Worm (Caenorhabditis elegans) whole organism, late embryonic: ENCODE results near the gene B0495.9.

Experiments used
- C08G9.2 ChIP-seq: sonication (generic microtip); optimal IDR thresholded peaks from 2 replicates; lab custom pipeline; 2016; ENCODE audit warnings: mild to moderate bottlenecking, missing genetic modification characterization, moderate library complexity, missing compliant biosample characterization
- ama-1 ChIP-seq: fragments of 150-350 bp; optimal IDR thresholded peaks from 2 replicates; lab custom pipeline; 2014
- ceh-2 ChIP-seq: sonication (generic microtip); optimal IDR thresholded peaks from 2 replicates; lab custom pipeline; 2016; ENCODE audit warnings: missing genotype, missing genetic modification characterization, missing compliant biosample characterization
- ceh-24 ChIP-seq: sonication (generic microtip); optimal IDR thresholded peaks from 2 replicates; lab custom pipeline; 2016; ENCODE audit warnings: mild to moderate bottlenecking, missing genetic modification characterization, missing compliant biosample characterization
- elt-2 ChIP-seq: sonication (generic microtip); optimal IDR thresholded peaks from 2 replicates; lab custom pipeline; 2016; ENCODE audit warnings: missing genetic modification reagents, missing genetic modification characterization, missing compliant biosample characterization
- lin-11 ChIP-seq: fragments of 200-800 bp; sonication (Bioruptor generic); optimal IDR thresholded peaks from 2 replicates; lab custom pipeline; 2018; ENCODE audit warnings: mild to moderate bottlenecking, missing genetic modification characterization, missing compliant biosample characterization
- nfya-1 ChIP-seq: sonication (generic microtip); optimal IDR thresholded peaks from 2 replicates; lab custom pipeline; 2017; ENCODE audit warnings: missing genetic modification characterization, mild to moderate bottlenecking, missing compliant biosample characterization, antibody characterized with exemption, moderate library complexity
- pqm-1 ChIP-seq: sonication (generic microtip); optimal IDR thresholded peaks from 2 replicates; lab custom pipeline; 2016; ENCODE audit warnings: missing genetic modification characterization, missing compliant biosample characterization
- ref-2 ChIP-seq: sonication (generic microtip); optimal IDR thresholded peaks from 2 replicates; lab custom pipeline; 2016; ENCODE audit warnings: missing genetic modification characterization, missing compliant biosample characterization
- sox-4 ChIP-seq: sonication (generic microtip); optimal IDR thresholded peaks from 2 replicates; lab custom pipeline; 2017; ENCODE audit warnings: mild to moderate bottlenecking, missing genetic modification characterization, inconsistent platforms, missing compliant biosample characterization
- tbx-2 ChIP-seq: sonication (generic microtip); optimal IDR thresholded peaks from 2 replicates; lab custom pipeline; 2016; ENCODE audit warnings: missing genetic modification characterization, missing compliant biosample characterization
- ttx-3 ChIP-seq: sonication (generic microtip); optimal IDR thresholded peaks from 2 replicates; lab custom pipeline; 2016; ENCODE audit warnings: missing genetic modification reagents, missing genetic modification characterization, missing compliant biosample characterization
- unc-42 ChIP-seq: sonication (generic microtip); optimal IDR thresholded peaks from 2 replicates; lab custom pipeline; 2016; ENCODE audit warnings: missing genotype, missing genetic modification characterization, missing compliant biosample characterization
- unc-55 ChIP-seq: sonication (generic microtip); optimal IDR thresholded peaks from 2 replicates; lab custom pipeline; 2017; ENCODE audit warnings: missing biosample characterization, missing genetic modification reagents, missing genetic modification characterization

DNA sequence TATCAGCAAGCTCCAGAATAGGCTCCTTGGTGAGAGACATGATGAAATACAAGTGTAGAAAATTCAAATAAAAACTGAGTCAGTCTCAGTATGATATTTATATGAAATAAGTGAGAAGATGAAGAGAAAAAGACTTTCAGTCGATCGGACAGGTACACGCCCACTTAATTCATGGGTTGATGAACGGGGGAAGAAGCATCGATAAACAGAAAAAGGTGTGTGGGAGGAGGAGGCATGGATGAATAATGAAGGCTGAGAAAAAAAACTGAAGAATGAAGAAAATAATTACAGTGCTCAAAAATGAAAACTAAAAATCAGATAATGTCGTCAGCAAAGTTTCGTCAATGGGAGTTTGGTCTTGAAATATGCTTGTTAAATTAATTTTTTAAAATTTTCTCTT, 45.0 kb upstream of the B0495.9 start, which contains the start of gene trx-1:
- TF ChIP-seq ama-1 (lab: Kevin White, UChicago) (no peak), sox-4 (tag; lab: Kevin White, UChicago) (no peak), ref-2 (no peak), nfya-1 (no peak), pqm-1 (no peak), unc-55 (GFP tag; lab: Kevin White, UChicago) (no peak), tbx-2 (no peak), C08G9.2 (tag; lab: Kevin White, UChicago) (no peak), elt-2 (tag; lab: Kevin White, UChicago) (no peak), lin-11 (tag; lab: Kevin White, UChicago) (no peak), ceh-2 (tag; lab: Kevin White, UChicago) (no peak), unc-42 (tag; lab: Kevin White, UChicago) (no peak), ttx-3 (tag; lab: Kevin White, UChicago) (no peak), ceh-24 (tag; lab: Kevin White, UChicago) (no peak)
